Worm (Caenorhabditis elegans): ENCODE data around the gene Y52E8A.2.

DNA sequence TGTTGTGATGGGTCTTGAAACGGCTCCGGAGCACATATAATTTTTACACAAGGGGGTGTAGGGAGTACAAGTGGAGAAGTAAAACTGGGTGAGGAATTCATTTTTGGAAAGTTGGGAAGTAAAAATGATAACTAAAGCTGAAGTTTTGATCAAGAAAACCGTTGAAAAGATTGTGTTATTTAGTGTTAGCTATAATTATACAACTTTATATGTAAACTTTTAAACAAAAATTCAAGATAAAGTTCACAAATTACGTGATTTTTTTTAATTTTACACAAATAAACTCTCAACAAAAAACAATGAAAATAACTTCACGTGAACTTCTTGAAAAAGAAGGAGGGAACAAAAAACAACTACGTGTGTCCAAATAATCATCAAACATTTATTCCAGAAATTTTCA lies 34.6 kb downstream of the Y52E8A.2 start, which contains the start of the genes H20J04.7 and H20J04.1:
- TF ChIP-seq F13H6.1 (tag; optimal IDR thresholded peaks at IDR 0.05) (no peak), sma-3 (GFP tag; optimal IDR thresholded peaks at IDR 0.05) (no peak), ceh-82 (tag; optimal IDR thresholded peaks at IDR 0.05) (no peak), skn-1 (tag; optimal IDR thresholded peaks at IDR 0.05) (no peak), unc-39 (tag; optimal IDR thresholded peaks at IDR 0.05) (no peak), lin-11 (tag; optimal IDR thresholded peaks at IDR 0.05) (no peak), ztf-11 (tag; optimal IDR thresholded peaks at IDR 0.05) (no peak), mdl-1 (tag; optimal IDR thresholded peaks at IDR 0.05) (no peak), sem-4 (tag; optimal IDR thresholded peaks at IDR 0.05) (no peak), nhr-25 (tag; optimal IDR thresholded peaks at IDR 0.05) (no peak), nhr-11 (tag; optimal IDR thresholded peaks at IDR 0.05) (no peak), unc-62 (GFP tag; optimal IDR thresholded peaks at IDR 0.05) (no peak), zag-1 (tag; optimal IDR thresholded peaks at IDR 0.05) (no peak), lin-39 (tag; optimal IDR thresholded peaks at IDR 0.05) (no peak)

Measured in whole organism, L2 larva.